Worm (Caenorhabditis elegans) whole organism, late embryonic: ENCODE data around the gene F07C6.2.

Experiments
- C08G9.2 ChIP-seq: sonication (generic microtip); optimal IDR thresholded peaks from 2 replicates; lab custom pipeline; 2016; ENCODE audit warnings: mild to moderate bottlenecking, missing genetic modification characterization, moderate library complexity, missing compliant biosample characterization
- F13H6.1 ChIP-seq: sonication (generic microtip); optimal IDR thresholded peaks from 2 replicates; lab custom pipeline; 2016; ENCODE audit warnings: missing genetic modification characterization, missing compliant biosample characterization
- K02D7.2 ChIP-seq: sonication (generic microtip); optimal IDR thresholded peaks from 2 replicates; lab custom pipeline; 2017; ENCODE audit warnings: mild to moderate bottlenecking, missing genetic modification characterization, missing compliant biosample characterization
- K09A11.1 ChIP-seq: sonication (generic microtip); optimal IDR thresholded peaks from 2 replicates; lab custom pipeline; 2017; ENCODE audit warnings: antibody characterized with exemption, mild to moderate bottlenecking, missing genetic modification characterization, missing compliant biosample characterization; ENCODE audit not compliant: insufficient read depth
- Y22D7AL.16 ChIP-seq: sonication (generic microtip); optimal IDR thresholded peaks from 2 replicates; lab custom pipeline; 2016; ENCODE audit warnings: missing genetic modification characterization, missing compliant biosample characterization
- ahr-1 ChIP-seq: sonication (generic microtip); optimal IDR thresholded peaks from 2 replicates; lab custom pipeline; 2016; ENCODE audit warnings: missing genetic modification characterization, missing compliant biosample characterization
- ama-1 ChIP-seq: fragments of 150-350 bp; optimal IDR thresholded peaks from 2 replicates; lab custom pipeline; 2014
- ceh-14 ChIP-seq: sonication (generic microtip); optimal IDR thresholded peaks from 2 replicates; lab custom pipeline; 2016; ENCODE audit warnings: missing genotype, missing genetic modification characterization, missing compliant biosample characterization
- ceh-18 ChIP-seq: sonication (generic microtip); optimal IDR thresholded peaks from 2 replicates; lab custom pipeline; 2016; ENCODE audit warnings: missing genetic modification characterization, missing compliant biosample characterization
- ceh-19 ChIP-seq: fragments of 200-800 bp; sonication (Bioruptor generic); optimal IDR thresholded peaks from 2 replicates; lab custom pipeline; 2018; ENCODE audit warnings: mild to moderate bottlenecking, missing genetic modification characterization, missing compliant biosample characterization
- ceh-2 ChIP-seq: sonication (generic microtip); optimal IDR thresholded peaks from 2 replicates; lab custom pipeline; 2016; ENCODE audit warnings: missing genotype, missing genetic modification characterization, missing compliant biosample characterization
- ceh-22 ChIP-seq: sonication (generic microtip); optimal IDR thresholded peaks from 2 replicates; lab custom pipeline; 2017; ENCODE audit warnings: missing biosample characterization, missing genetic modification characterization
- ceh-24 ChIP-seq: sonication (generic microtip); optimal IDR thresholded peaks from 2 replicates; lab custom pipeline; 2016; ENCODE audit warnings: mild to moderate bottlenecking, missing genetic modification characterization, missing compliant biosample characterization
- ceh-30 ChIP-seq: fragments of 150-350 bp; optimal IDR thresholded peaks from 2 replicates; lab custom pipeline; 2014; ENCODE audit warnings: missing biosample characterization, missing genetic modification characterization
- ceh-31 ChIP-seq: sonication (generic microtip); optimal IDR thresholded peaks from 2 replicates; lab custom pipeline; 2016; ENCODE audit warnings: missing genetic modification characterization, missing compliant biosample characterization
- ceh-34 ChIP-seq: sonication (generic microtip); optimal IDR thresholded peaks from 2 replicates; lab custom pipeline; 2016; ENCODE audit warnings: mild to moderate bottlenecking, missing genetic modification characterization, missing compliant biosample characterization
- ceh-45 ChIP-seq: fragments of 200-800 bp; sonication (Bioruptor generic); IDR thresholded peaks from 2 replicates; pipeline ENCODE4 v1.3.6; 2022; ENCODE audit warnings: missing genetic modification reagents, missing genetic modification characterization, missing compliant biosample characterization
- ceh-48 ChIP-seq: sonication (generic microtip); optimal IDR thresholded peaks from 2 replicates; lab custom pipeline; 2016; ENCODE audit warnings: missing genetic modification characterization, inconsistent platforms, missing compliant biosample characterization
- ceh-9 ChIP-seq: sonication (generic microtip); optimal IDR thresholded peaks from 2 replicates; lab custom pipeline; 2016; ENCODE audit warnings: mild to moderate bottlenecking, missing genetic modification characterization, inconsistent platforms, missing compliant biosample characterization
- dmd-4 ChIP-seq: sonication (generic microtip); optimal IDR thresholded peaks from 2 replicates; lab custom pipeline; 2016; ENCODE audit warnings: borderline replicate concordance, missing genetic modification characterization, missing compliant biosample characterization
- elt-2 ChIP-seq: sonication (generic microtip); optimal IDR thresholded peaks from 2 replicates; lab custom pipeline; 2016; ENCODE audit warnings: missing genetic modification reagents, missing genetic modification characterization, missing compliant biosample characterization
- ets-4 ChIP-seq: sonication (generic microtip); optimal IDR thresholded peaks from 2 replicates; lab custom pipeline; 2016; ENCODE audit warnings: missing genetic modification characterization, missing compliant biosample characterization
- eyg-1 ChIP-seq: sonication (generic microtip); optimal IDR thresholded peaks from 2 replicates; lab custom pipeline; 2016; ENCODE audit warnings: missing genotype, missing genetic modification characterization, missing compliant biosample characterization
- fax-1 ChIP-seq: sonication (generic microtip); optimal IDR thresholded peaks from 2 replicates; lab custom pipeline; 2016; ENCODE audit warnings: missing genotype, missing genetic modification characterization, missing compliant biosample characterization
- fkh-10 ChIP-seq: fragments of 150-350 bp; optimal IDR thresholded peaks from 2 replicates; lab custom pipeline; 2014; ENCODE audit warnings: missing biosample characterization, missing genetic modification reagents, missing genetic modification characterization
- fkh-6 ChIP-seq: sonication (generic microtip); optimal IDR thresholded peaks from 2 replicates; lab custom pipeline; 2016; ENCODE audit warnings: missing genetic modification characterization, missing compliant biosample characterization
- gmeb-2 ChIP-seq: sonication (generic microtip); optimal IDR thresholded peaks from 2 replicates; lab custom pipeline; 2016; ENCODE audit warnings: missing genetic modification characterization, inconsistent platforms, missing compliant biosample characterization
- hlh-15 ChIP-seq: sonication (generic microtip); optimal IDR thresholded peaks from 2 replicates; lab custom pipeline; 2016; ENCODE audit warnings: missing genetic modification characterization, missing compliant biosample characterization
- hlh-30 ChIP-seq: sonication (generic microtip); optimal IDR thresholded peaks from 2 replicates; lab custom pipeline; 2017; ENCODE audit warnings: antibody characterized with exemption, missing genetic modification characterization, missing compliant biosample characterization; ENCODE audit not compliant: insufficient read depth
- hlh-6 ChIP-seq: sonication (generic microtip); optimal IDR thresholded peaks from 2 replicates; lab custom pipeline; 2016; ENCODE audit warnings: missing genotype, missing genetic modification characterization, missing compliant biosample characterization
- madf-2 ChIP-seq: sonication (generic microtip); optimal IDR thresholded peaks from 2 replicates; lab custom pipeline; 2017; ENCODE audit warnings: missing genetic modification characterization, missing compliant biosample characterization
- mec-3 ChIP-seq: sonication (generic microtip); optimal IDR thresholded peaks from 2 replicates; lab custom pipeline; 2016; ENCODE audit warnings: borderline replicate concordance, missing genetic modification characterization, missing compliant biosample characterization
- nfya-1 ChIP-seq: sonication (generic microtip); optimal IDR thresholded peaks from 2 replicates; lab custom pipeline; 2017; ENCODE audit warnings: missing genetic modification characterization, mild to moderate bottlenecking, missing compliant biosample characterization, antibody characterized with exemption, moderate library complexity
- npax-4 ChIP-seq: sonication (generic microtip); optimal IDR thresholded peaks from 2 replicates; lab custom pipeline; 2016; ENCODE audit warnings: missing genetic modification characterization, missing compliant biosample characterization
- odd-2 ChIP-seq: sonication (generic microtip); optimal IDR thresholded peaks from 2 replicates; lab custom pipeline; 2017; ENCODE audit warnings: antibody characterized with exemption, mild to moderate bottlenecking, missing genetic modification characterization, missing compliant biosample characterization
- pag-3 ChIP-seq: sonication (generic microtip); optimal IDR thresholded peaks from 2 replicates; lab custom pipeline; 2016; ENCODE audit warnings: missing compliant biosample characterization, missing genetic modification characterization, borderline replicate concordance
- pat-9 ChIP-seq: fragments of 200-800 bp; sonication (Bioruptor generic); optimal IDR thresholded peaks from 2 replicates; lab custom pipeline; 2018; ENCODE audit warnings: mild to moderate bottlenecking, missing genetic modification characterization, moderate library complexity, missing compliant biosample characterization
- pax-1 ChIP-seq: fragments of 150-350 bp; optimal IDR thresholded peaks from 2 replicates; lab custom pipeline; 2014; ENCODE audit warnings: missing biosample characterization, missing genetic modification characterization
- pha-2 ChIP-seq: sonication (generic microtip); optimal IDR thresholded peaks from 2 replicates; lab custom pipeline; 2017; ENCODE audit warnings: mild to moderate bottlenecking, missing genetic modification characterization, missing compliant biosample characterization
- pha-4 ChIP-seq: fragments of 150-350 bp; optimal IDR thresholded peaks from 2 replicates; lab custom pipeline; 2018; ENCODE audit warnings: missing biosample characterization, missing genetic modification reagents, missing genetic modification characterization
- pros-1 ChIP-seq: fragments of 150-350 bp; optimal IDR thresholded peaks from 2 replicates; lab custom pipeline; 2014; ENCODE audit warnings: missing biosample characterization, missing genetic modification reagents, missing genetic modification characterization
- ref-2 ChIP-seq: sonication (generic microtip); optimal IDR thresholded peaks from 2 replicates; lab custom pipeline; 2016; ENCODE audit warnings: missing genetic modification characterization, missing compliant biosample characterization
- sdc-2 ChIP-seq: sonication (generic microtip); optimal IDR thresholded peaks from 2 replicates; lab custom pipeline; 2016; ENCODE audit warnings: missing genotype, missing genetic modification characterization, missing compliant biosample characterization
- sox-2 ChIP-seq: fragments of 200-800 bp; sonication (Bioruptor generic); IDR thresholded peaks from 2 replicates; pipeline ENCODE4 v1.3.6; 2022; ENCODE audit warnings: missing genetic modification reagents, missing genetic modification characterization, missing compliant biosample characterization
- syd-9 ChIP-seq: sonication (generic microtip); optimal IDR thresholded peaks from 2 replicates; lab custom pipeline; 2016; ENCODE audit warnings: mild to moderate bottlenecking, missing genetic modification characterization, moderate library complexity, missing compliant biosample characterization
- tbx-2 ChIP-seq: sonication (generic microtip); optimal IDR thresholded peaks from 2 replicates; lab custom pipeline; 2016; ENCODE audit warnings: missing genetic modification characterization, missing compliant biosample characterization
- unc-3 ChIP-seq, 2 experiments: fragments of 200-800 bp in 1 of 2; sonication (Bioruptor generic) in 1 of 2; sonication (generic microtip) in 1 of 2; conservative IDR thresholded peaks in 1 of 2; optimal IDR thresholded peaks in 1 of 2; 2 replicates each; pipeline versions ENCODE4 v1.3.6 to Lab custom; 2016 to 2022; ENCODE audit warnings: missing compliant biosample characterization in 2 of 2, missing genetic modification characterization in 2 of 2, missing genetic modification reagents in 1 of 2
- unc-42 ChIP-seq: sonication (generic microtip); optimal IDR thresholded peaks from 2 replicates; lab custom pipeline; 2016; ENCODE audit warnings: missing genotype, missing genetic modification characterization, missing compliant biosample characterization
- unc-55 ChIP-seq: sonication (generic microtip); optimal IDR thresholded peaks from 2 replicates; lab custom pipeline; 2017; ENCODE audit warnings: missing biosample characterization, missing genetic modification reagents, missing genetic modification characterization
- unc-86 ChIP-seq: sonication (generic microtip); optimal IDR thresholded peaks from 2 replicates; lab custom pipeline; 2016; ENCODE audit warnings: missing genetic modification characterization, missing compliant biosample characterization
- zip-5 ChIP-seq: sonication (generic microtip); optimal IDR thresholded peaks from 2 replicates; lab custom pipeline; 2016; ENCODE audit warnings: missing genetic modification characterization, missing compliant biosample characterization
- ztf-16 ChIP-seq: sonication (generic microtip); optimal IDR thresholded peaks from 2 replicates; lab custom pipeline; 2017; ENCODE audit warnings: missing genetic modification characterization, missing compliant biosample characterization

F07C6.2 gene

DNA sequence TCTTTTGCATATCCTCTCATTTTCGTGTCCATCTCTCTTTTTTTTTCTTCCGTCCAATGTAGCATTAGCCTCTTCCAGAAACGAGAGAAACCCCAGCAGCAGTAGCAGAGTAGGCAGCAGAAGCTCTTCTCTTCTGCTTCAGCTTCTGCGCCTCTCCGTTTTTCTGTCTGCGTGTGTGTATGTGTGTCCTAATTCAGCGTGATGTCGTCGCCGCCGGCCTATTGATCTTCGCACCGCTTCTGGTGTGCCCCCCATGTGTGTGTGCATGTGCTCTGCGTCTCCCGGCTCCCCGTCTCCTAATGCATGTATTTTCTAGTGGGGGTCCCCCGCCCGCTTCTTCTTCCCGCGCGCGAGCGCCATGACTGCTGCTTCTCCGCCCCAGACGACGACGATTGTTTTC is 19.6 kb upstream of the F07C6.2 start:
- TF ChIP-seq Y22D7AL.16 (tag; lab: Kevin White, UChicago) (no peak), ahr-1 (tag; lab: Kevin White, UChicago) (no peak), C08G9.2 (tag; lab: Kevin White, UChicago) (peak; percentile 50), syd-9 (tag; lab: Kevin White, UChicago) (peak; percentile 50), npax-4 (no peak), ceh-31 (tag; lab: Kevin White, UChicago) (peak; percentile 85), pag-3 (tag; lab: Kevin White, UChicago) (no peak), F13H6.1 (tag; lab: Kevin White, UChicago) (peak; percentile 5), sdc-2 (tag; lab: Kevin White, UChicago) (no peak), unc-86 (peak; percentile 25), ref-2 (tag; lab: Kevin White, UChicago) (peak; percentile 56), ama-1 (lab: Kevin White, UChicago) (no peak), pha-4 (no peak), ceh-34 (tag; lab: Kevin White, UChicago) (peak; percentile 59), K02D7.2 (no peak), zip-5 (tag; lab: Kevin White, UChicago) (no peak), ztf-16 (tag; lab: Kevin White, UChicago) (no peak), ets-4 (tag; lab: Kevin White, UChicago) (no peak), ceh-14 (peak; percentile 71), ceh-9 (no peak), tbx-2 (tag; lab: Kevin White, UChicago) (peak; percentile 65), ceh-30 (tag; lab: Kevin White, UChicago) (no peak), unc-55 (no peak), ceh-19 (GFP tag; lab: Kevin White, UChicago) (peak; percentile 1), unc-42 (tag; lab: Kevin White, UChicago) (peak; percentile 90), mec-3 (tag; lab: Kevin White, UChicago) (peak; percentile 11), hlh-30 (tag; lab: Kevin White, UChicago) (peak; percentile 21), gmeb-2 (tag; lab: Kevin White, UChicago) (no peak), nfya-1 (tag; lab: Kevin White, UChicago) (peak; percentile 44), K09A11.1 (tag; lab: Kevin White, UChicago) (no peak), fkh-6 (no peak), eyg-1 (no peak), ceh-45 (GFP tag; lab: Robert Waterston, UW) (0 out of 2 replicates have a peak, but pooled peaks have one; percentile 8), ceh-24 (tag; lab: Kevin White, UChicago) (no peak), fkh-10 (GFP tag; lab: Kevin White, UChicago) (peak; percentile 50), elt-2 (tag; lab: Kevin White, UChicago) (no peak), sox-2 (GFP tag; lab: Robert Waterston, UW) (no peak), madf-2 (tag; lab: Kevin White, UChicago) (no peak), ceh-2 (no peak), pros-1 (peak; percentile 29), hlh-15 (tag; lab: Kevin White, UChicago) (no peak), pha-2 (tag; lab: Kevin White, UChicago) (no peak), odd-2 (tag; lab: Kevin White, UChicago) (no peak), unc-3 (GFP tag; conservative IDR thresholded peaks at IDR 0.05; lab: Robert Waterston, UW) (no peak; the same call in 1 of the 2 replicates), unc-3 (tag; optimal IDR thresholded peaks at IDR 0.05; lab: Kevin White, UChicago) (peak; percentile 11), pat-9 (tag; lab: Kevin White, UChicago) (no peak), dmd-4 (peak; percentile 28), pax-1 (tag; lab: Kevin White, UChicago) (no peak), ceh-22 (tag; lab: Kevin White, UChicago) (no peak), ceh-48 (tag; lab: Kevin White, UChicago) (peak; percentile 81), fax-1 (tag; lab: Kevin White, UChicago) (peak; percentile 67), ceh-18 (tag; lab: Kevin White, UChicago) (peak; percentile 72), hlh-6 (tag; lab: Kevin White, UChicago) (no peak)
